Fruit fly (Drosophila melanogaster) Kc167 (cell line): ENCODE measurements around the gene Ubi-p5E.

ENCODE experiments used
- Myc ChIP-seq: fragments of >200 bp; optimal IDR thresholded peaks from 2 replicates; lab custom pipeline; 2017; ENCODE audit warnings: missing external identifiers
- Sin3A ChIP-seq: fragments of >200 bp; optimal IDR thresholded peaks from 2 replicates; lab custom pipeline; 2018; ENCODE audit warnings: missing external identifiers
- h ChIP-seq: fragments of >200 bp; optimal IDR thresholded peaks from 3 replicates; lab custom pipeline; 2018; ENCODE audit warnings: missing external identifiers
- insv ChIP-seq: fragments of >200 bp; optimal IDR thresholded peaks from 3 replicates; lab custom pipeline; 2018; ENCODE audit warnings: missing external identifiers
- psq ChIP-seq: fragments of >200 bp; optimal IDR thresholded peaks from 2 replicates; lab custom pipeline; 2017; ENCODE audit warnings: missing external identifiers
- ttk ChIP-seq: sonication (Bioruptor generic); optimal IDR thresholded peaks from 2 replicates; lab custom pipeline; 2017; ENCODE audit warnings: missing external identifiers

Ubi-p5E gene

DNA sequence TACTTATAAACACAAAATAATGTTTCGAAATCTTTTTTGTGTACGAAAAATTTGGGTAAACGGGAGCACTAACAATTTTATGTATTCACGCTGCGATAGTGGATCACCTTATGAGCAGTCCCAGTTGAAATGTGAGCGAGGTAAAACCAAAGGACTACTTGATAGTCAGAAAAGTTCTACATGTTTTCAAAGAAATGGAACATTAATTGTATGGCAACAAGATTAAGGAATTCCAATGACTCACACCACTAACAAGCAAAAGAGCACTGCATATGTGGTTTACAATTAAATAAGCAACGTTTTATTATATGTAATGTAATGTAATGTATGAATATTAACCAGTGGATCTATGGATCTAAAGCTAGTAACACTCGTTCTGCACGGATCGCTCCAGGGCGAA lies 14.8 kb upstream of the Ubi-p5E start, which contains the start of gene CG15892:
Gene CG15892, minus strand, starts transcription at position 101 of the 400 bp plus-strand sequence.
- TF ChIP-seq Myc (no peak), ttk (lab: Kevin White, UChicago) (no peak), Sin3A (lab: Kevin White, UChicago) (no peak), h (no peak), psq (lab: Kevin White, UChicago) (no peak), insv (lab: Kevin White, UChicago) (no peak)

DNA sequence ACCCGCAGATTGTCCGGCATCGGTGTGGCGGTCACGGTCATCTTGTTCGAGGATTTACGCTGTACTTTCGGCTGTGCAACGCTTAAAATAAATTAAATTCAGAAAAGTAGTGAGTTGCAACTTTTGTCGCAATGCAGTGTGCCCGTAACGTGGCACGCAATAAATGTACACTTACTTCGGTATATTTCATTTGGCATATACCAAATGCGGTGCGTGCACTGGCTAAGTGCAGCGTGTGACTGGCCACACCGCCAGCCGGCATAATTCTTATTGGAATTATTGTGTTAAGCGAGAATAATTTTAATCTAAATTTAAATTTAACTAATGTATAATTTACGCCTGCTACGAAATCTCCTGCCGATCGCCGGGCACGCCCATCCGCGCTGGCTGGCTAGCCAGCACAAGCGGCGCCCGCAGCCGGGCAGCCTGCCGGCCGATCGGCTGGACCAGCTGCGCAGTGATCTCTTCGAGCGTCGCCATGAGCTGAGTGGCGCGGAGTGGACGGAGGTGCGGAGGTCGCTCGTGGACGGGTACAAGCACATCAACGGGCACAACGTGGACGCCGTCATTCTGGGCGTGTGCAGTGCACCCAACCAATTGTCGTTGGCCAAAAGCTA lies 11.7 kb upstream of the Ubi-p5E start, which contains the start of the genes Rpt4 and mldr:
Gene Rpt4, minus strand, starts transcription at position 163 of the 617 bp plus-strand sequence.
Gene mldr, plus strand, starts transcription at position 221 of the 617 bp plus-strand sequence.
- no peak for TF ChIP-seq psq (lab: Kevin White, UChicago)
- TF ChIP-seq h, result no peak
- no peak for TF ChIP-seq Myc
- TF ChIP-seq ttk (lab: Kevin White, UChicago), result no peak
- peak; percentile 98 for TF ChIP-seq insv (lab: Kevin White, UChicago)
- no peak for TF ChIP-seq Sin3A (lab: Kevin White, UChicago)

DNA sequence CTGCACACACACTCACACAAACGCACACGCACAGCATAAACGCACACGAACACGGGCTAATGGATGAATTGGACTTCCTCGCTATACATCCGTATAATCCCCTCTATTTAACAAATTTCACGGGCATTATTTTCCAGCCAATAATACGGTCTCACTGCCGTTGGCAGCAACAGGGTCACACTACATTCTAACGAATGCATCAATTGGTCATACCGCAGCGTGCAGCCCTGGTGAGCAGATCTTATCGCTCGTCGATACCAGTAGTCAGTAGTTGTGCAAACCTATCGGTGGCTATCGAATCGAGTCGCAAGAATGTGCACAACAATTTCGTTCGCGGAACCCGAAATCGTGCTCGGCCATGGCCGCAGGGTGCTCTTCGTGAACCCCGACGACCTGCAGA lies 8.4 kb upstream of the Ubi-p5E start, which contains the start of the genes Top3beta and wuho:
Gene Top3beta, minus strand, starts transcription at position 149 of the 400 bp plus-strand sequence.
Gene wuho, plus strand, starts transcription at position 259 of the 400 bp plus-strand sequence.
- TF ChIP-seq Sin3A (lab: Kevin White, UChicago), result no peak
- TF ChIP-seq ttk (lab: Kevin White, UChicago), result no peak
- no peak for TF ChIP-seq Myc
- TF ChIP-seq insv (lab: Kevin White, UChicago), result no peak
- TF ChIP-seq psq (lab: Kevin White, UChicago), result no peak
- no peak for TF ChIP-seq h

DNA sequence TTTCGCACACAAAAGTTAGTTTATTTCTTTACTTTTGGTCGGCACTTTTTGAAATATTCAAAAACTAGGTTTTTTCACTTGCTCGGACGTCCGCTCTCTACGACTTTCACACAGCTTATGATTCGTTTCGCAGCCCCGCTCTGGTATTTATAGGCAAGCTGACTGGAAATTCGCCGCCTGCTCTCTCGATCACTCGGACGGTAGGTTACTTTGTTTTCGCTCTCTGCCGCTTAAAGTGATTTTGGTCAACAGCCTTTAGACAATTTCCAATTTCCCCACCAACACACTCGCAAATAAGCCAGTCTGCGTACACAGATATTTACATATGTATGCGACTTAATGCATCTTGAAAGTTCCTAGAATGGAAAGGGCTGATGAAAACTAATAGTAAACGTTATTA lies 4.0 kb upstream of the Ubi-p5E start, which contains the start of gene CG11700:
Gene CG11700, minus strand, starts transcription at position 106 of the 400 bp plus-strand sequence.
- no peak for TF ChIP-seq ttk (lab: Kevin White, UChicago)
- TF ChIP-seq psq (lab: Kevin White, UChicago), result no peak
- TF ChIP-seq h, result no peak
- no peak for TF ChIP-seq Myc
- TF ChIP-seq Sin3A (lab: Kevin White, UChicago), result no peak
- TF ChIP-seq insv (lab: Kevin White, UChicago), result no peak

DNA sequence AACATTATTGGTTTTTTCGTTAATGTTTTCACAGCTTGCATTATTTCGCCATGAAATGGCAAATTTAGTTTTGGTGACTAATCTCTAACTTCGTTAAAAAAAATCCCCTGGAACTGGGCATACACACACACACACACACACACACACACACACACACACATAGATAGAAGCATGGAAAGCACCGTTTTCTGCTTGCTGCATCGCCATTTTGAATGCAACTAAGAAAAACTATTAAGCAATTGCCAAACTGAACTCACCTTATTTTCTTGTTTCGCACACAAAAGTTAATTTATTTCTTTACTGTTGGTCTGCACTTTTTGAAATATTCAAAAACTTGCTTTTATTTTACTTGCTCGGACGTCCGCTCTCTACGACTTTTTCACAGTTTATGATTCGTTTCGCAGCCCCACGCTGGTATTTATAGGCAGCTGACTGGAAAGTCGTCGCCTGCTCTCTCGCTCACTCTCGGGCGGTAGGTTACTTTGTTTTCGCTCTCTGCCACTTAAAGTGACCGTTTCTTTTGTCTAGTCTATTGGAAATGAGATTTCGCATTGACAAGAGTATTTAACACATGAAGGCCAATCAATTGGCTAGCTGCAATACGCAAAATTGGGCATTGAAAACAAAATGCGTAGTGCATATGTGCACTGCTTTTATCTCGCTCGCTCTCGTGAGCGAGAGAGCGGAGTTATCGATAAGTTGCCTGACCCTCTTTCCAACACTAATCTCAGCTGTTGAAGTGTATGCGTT lies 393 bp downstream of the Ubi-p5E start:
- TF ChIP-seq Sin3A (lab: Kevin White, UChicago) (no peak), h (no peak), psq (lab: Kevin White, UChicago) (no peak), ttk (lab: Kevin White, UChicago) (no peak), insv (lab: Kevin White, UChicago) (no peak), Myc (no peak)

DNA sequence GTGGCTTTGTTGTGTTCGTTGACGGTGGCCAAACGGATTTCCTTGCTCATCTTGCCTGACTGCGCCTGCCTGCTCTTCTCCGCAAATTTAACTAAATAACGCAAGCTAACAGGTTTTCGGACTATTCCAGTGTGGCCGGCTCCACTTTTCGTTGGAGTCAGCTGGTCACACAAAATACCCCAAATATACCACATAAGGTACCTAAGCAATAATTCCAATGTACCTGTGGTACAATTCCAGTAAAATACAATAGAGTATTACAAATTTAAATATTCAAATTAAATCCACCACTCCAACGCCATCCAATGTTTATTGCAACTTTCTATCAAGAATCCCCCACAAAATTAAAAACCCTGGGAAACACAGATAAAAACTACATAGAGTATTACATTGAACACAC lies 2.9 kb downstream of the Ubi-p5E start, which contains the start of gene CG3566:
Gene CG3566, minus strand, starts transcription at position 135 of the 400 bp plus-strand sequence.
- TF ChIP-seq insv (lab: Kevin White, UChicago) (no peak), h (no peak), Myc (no peak), psq (lab: Kevin White, UChicago) (no peak), ttk (lab: Kevin White, UChicago) (no peak), Sin3A (lab: Kevin White, UChicago) (no peak)

DNA sequence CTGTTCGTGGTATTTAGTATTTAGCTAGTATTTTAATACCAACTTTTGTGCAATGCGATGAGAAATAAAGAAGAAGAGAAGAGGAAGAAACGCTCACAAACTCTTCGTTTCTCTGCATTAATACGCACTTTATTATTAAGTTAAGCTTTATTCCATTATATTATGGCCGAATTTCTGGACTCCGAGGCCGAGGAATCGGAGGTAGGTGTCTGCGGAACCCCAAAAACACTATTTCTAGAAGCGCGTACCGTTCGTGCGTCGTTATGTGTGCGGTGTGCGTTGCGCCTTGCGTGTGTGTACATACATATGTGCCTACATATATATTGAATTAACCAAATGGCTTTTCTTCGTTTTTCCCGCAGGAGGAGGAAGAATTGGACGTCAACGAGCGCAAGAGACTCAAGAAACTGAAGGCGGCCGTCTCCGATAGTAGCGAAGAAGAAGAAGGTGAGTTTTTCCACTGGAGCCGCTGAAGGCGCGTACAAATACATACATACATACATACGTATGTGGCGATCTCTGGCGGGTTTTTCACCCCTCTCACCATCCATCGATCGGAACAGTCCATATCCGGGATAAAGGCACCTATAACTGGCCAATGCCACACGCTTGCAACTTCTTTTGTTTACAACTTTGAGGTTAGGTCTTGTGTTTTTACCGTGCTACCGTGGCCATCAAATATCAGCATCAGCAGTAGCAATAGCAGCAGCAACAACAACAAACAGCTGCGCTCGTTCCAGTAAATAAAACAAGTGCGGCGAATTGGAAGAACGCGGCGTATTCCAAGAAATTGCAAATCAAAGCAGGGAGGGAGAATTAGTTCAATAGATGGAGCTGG lies 11.5 kb downstream of the Ubi-p5E start, which contains the start of gene Spt6:
Gene Spt6, plus strand, starts transcription at position 53 of the 838 bp plus-strand sequence.
- TF ChIP-seq insv (lab: Kevin White, UChicago) (no peak), ttk (lab: Kevin White, UChicago) (no peak), Sin3A (lab: Kevin White, UChicago) (no peak), Myc (no peak)

DNA sequence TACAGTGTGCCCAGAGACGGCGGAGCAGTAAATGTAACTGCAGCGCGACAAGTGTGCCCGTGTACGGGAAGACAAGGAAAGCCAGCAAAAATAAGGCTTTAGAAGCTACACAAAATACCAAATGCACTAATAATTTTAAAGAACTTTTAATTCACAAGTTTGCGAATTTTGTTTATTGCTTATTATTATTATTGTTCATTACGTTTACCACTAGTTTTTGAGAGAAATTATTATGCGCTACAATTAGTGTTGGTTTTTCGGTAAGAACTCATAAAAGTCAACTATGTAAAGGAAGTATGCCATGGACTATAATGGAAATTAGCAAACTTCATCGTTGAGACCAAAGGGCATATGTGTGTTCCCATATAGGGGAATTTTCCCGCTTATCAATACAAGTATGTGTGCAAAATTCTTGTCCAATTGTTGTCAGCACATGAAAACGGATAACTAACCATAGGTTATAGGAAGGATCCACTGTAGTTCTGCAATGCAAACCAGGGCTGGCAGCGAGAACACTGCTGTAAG lies 12.2 kb downstream of the Ubi-p5E start, which contains the start of gene schlank:
Gene schlank, minus strand, starts transcription at position 42 of the 525 bp plus-strand sequence.
- TF ChIP-seq insv (lab: Kevin White, UChicago) (no peak), Myc (no peak), h (no peak), psq (lab: Kevin White, UChicago) (no peak), ttk (lab: Kevin White, UChicago) (no peak), Sin3A (lab: Kevin White, UChicago) (no peak)

DNA sequence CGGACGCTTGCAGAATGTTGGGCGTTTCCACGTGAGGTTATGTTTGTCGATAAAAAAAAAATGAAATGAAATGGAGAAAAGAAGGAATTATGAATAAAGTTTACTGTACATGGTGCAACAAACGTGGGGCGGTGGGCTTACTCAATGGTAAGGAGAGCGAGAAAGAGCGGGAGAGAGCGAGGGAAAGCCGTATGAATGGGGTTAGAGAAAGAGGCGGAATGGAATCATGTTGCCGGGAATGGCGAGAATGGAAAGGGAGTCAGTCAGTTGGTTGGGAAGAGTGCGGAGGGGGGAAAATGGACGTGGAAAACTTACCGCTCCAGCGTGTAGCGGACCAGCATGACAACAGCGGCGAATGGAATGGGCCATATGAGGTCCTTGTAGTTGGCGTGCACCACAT lies 13.4 kb downstream of the Ubi-p5E start:
- TF ChIP-seq psq (lab: Kevin White, UChicago), result no peak
- no peak for TF ChIP-seq Myc
- peak; percentile 51 for TF ChIP-seq ttk (lab: Kevin White, UChicago)
- no peak for TF ChIP-seq Sin3A (lab: Kevin White, UChicago)
- TF ChIP-seq h, result no peak
- TF ChIP-seq insv (lab: Kevin White, UChicago), result no peak

DNA sequence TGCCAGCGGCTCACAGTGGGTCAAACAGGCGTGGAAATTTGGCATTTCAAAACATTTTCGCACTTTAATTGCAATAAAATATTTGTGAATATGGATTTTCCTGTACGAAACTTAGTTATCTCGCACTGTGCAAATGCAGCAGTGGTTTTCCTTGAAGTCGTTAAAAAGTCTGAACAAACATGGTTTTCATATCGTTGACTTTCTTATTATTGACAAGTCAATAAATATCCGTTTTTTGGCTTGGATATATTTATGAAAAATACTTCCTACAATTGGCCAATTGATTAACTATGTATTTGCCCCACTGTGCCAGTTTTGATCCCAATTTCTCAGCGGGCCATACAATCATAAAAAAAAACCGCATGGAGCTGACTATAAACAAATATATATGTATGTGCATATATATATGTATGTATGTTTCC lies 14.0 kb downstream of the Ubi-p5E start:
- no peak for TF ChIP-seq Sin3A (lab: Kevin White, UChicago)
- no peak for TF ChIP-seq h
- no peak for TF ChIP-seq Myc
- no peak for TF ChIP-seq ttk (lab: Kevin White, UChicago)
- no peak for TF ChIP-seq insv (lab: Kevin White, UChicago)
- no peak for TF ChIP-seq psq (lab: Kevin White, UChicago)

DNA sequence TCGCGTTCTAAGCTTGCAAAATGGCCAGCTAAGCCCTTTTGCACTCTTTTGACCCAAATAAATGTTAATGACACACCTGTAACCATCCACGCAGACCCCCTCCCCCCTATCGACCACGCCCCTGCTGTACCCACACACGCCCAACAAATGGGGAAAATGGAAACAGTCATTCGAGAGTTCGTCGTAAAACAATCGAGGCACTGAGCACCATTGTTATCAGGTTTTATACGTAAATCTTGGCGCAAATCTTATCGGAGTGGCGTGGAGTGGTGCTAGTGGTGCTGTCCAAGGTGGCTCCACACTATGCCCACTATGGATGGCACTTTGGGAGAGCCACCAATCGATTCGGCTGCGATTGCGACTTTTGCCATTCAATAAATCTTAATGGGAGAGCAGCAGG lies 15.0 kb downstream of the Ubi-p5E start:
- TF ChIP-seq Myc, result no peak
- no peak for TF ChIP-seq ttk (lab: Kevin White, UChicago)
- no peak for TF ChIP-seq psq (lab: Kevin White, UChicago)
- TF ChIP-seq h, result no peak
- TF ChIP-seq Sin3A (lab: Kevin White, UChicago), result no peak
